Fruit fly (Drosophila melanogaster): Measurements from ENCODE around the gene Ugt36E1.

Gene Ugt36E1

dm6 chr2L:18839143-18839872 lies 12.7 kb downstream of the Ugt36E1 start, which contains the start of gene CG10600 (continued):
- TF ChIP-seq CG2120 (GFP tag; optimal IDR thresholded peaks at IDR 0.05), result peak; percentile 93
- TF ChIP-seq CG31365 (tag; optimal IDR thresholded peaks at IDR 0.05), result peak; percentile 67
- TF ChIP-seq ase (GFP tag; IDR thresholded peaks at IDR 0.05), result peak; percentile 59; the same call in 2 of the 3 replicates
- peak; percentile 54; the same call in 1 of the 3 replicates for TF ChIP-seq mld (GFP tag; IDR thresholded peaks at IDR 0.05; ENCODE audit: partially characterized antibody)
- TF ChIP-seq Dek (tag; optimal IDR thresholded peaks at IDR 0.05), result peak; percentile 80
- peak; percentile 54 for TF ChIP-seq nom (GFP tag; optimal IDR thresholded peaks at IDR 0.05)
- no peak for TF ChIP-seq CG8281 (tag; optimal IDR thresholded peaks at IDR 0.05)
- TF ChIP-seq knrl (GFP tag; IDR thresholded peaks at IDR 0.05; ENCODE audit: partially characterized antibody), result peak; percentile 85
- TF ChIP-seq slp2 (GFP tag; optimal IDR thresholded peaks at IDR 0.05), result peak; percentile 63
- TF ChIP-seq ham (GFP tag; IDR thresholded peaks at IDR 0.05), result no peak
- peak; percentile 88 for TF ChIP-seq caup (GFP tag; optimal IDR thresholded peaks at IDR 0.05; ENCODE audit: severe bottlenecking)
- peak; percentile 16; the same call in 1 of the 2 replicates for TF ChIP-seq CG7372 (GFP tag; IDR thresholded peaks at IDR 0.05)
- peak; percentile 70 for TF ChIP-seq luna (GFP tag; optimal IDR thresholded peaks at IDR 0.05)
- peak; percentile 77 for TF ChIP-seq az2 (GFP tag; optimal IDR thresholded peaks at IDR 0.05)
- no peak for TF ChIP-seq Blimp-1 (GFP tag; optimal IDR thresholded peaks at IDR 0.05)
- no peak for TF ChIP-seq salm (tag; optimal IDR thresholded peaks at IDR 0.05)
- TF ChIP-seq CG14860 (GFP tag; IDR thresholded peaks at IDR 0.05; ENCODE audit: partially characterized antibody), result peak; percentile 76
- peak; percentile 84 for TF ChIP-seq Atf3 (GFP tag; optimal IDR thresholded peaks at IDR 0.05)
- no peak for TF ChIP-seq Asciz (GFP tag; optimal IDR thresholded peaks at IDR 0.05)
- peak; percentile 55 for TF ChIP-seq kni (GFP tag; optimal IDR thresholded peaks at IDR 0.05)
- TF ChIP-seq pan (optimal IDR thresholded peaks at IDR 0.05), result no peak
- peak in 1 of 2 experiments; percentile 74 for TF ChIP-seq pan (GFP tag; optimal IDR thresholded peaks at IDR 0.05 in 1 of 2, IDR thresholded peaks at IDR 0.05 in 1 of 2)
- TF ChIP-seq Xbp1 (GFP tag; optimal IDR thresholded peaks at IDR 0.05), result peak; percentile 89
- TF ChIP-seq cwo (GFP tag; optimal IDR thresholded peaks at IDR 0.05), result peak; percentile 65
- TF ChIP-seq ab (GFP tag; optimal IDR thresholded peaks at IDR 0.05), result no peak
- TF ChIP-seq usp (GFP tag; optimal IDR thresholded peaks at IDR 0.05), result no peak
- TF ChIP-seq onecut (GFP tag; IDR thresholded peaks at IDR 0.05), result peak; percentile 91
- peak; percentile 86 for TF ChIP-seq dm (GFP tag; optimal IDR thresholded peaks at IDR 0.05)
- TF ChIP-seq Atf6 (GFP tag; IDR thresholded peaks at IDR 0.05), result peak; percentile 59; the same call in 1 of the 2 replicates
- TF ChIP-seq Dip3 (GFP tag; optimal IDR thresholded peaks at IDR 0.05), result peak; percentile 91
- TF ChIP-seq CG4707 (GFP tag; optimal IDR thresholded peaks at IDR 0.05), result peak; percentile 47
- TF ChIP-seq CG8089 (GFP tag; optimal IDR thresholded peaks at IDR 0.05), result peak; percentile 71
- peak; percentile 64 for TF ChIP-seq CG16863 (GFP tag; optimal IDR thresholded peaks at IDR 0.05)
- TF ChIP-seq CG7839 (tag; optimal IDR thresholded peaks at IDR 0.05), result peak; percentile 76
- no peak for TF ChIP-seq eve (GFP tag; optimal IDR thresholded peaks at IDR 0.05)
- TF ChIP-seq esg (GFP tag; conservative IDR thresholded peaks at IDR 0.05), result no peak
- no peak for TF ChIP-seq tio (GFP tag; optimal IDR thresholded peaks at IDR 0.05)
- TF ChIP-seq disco-r (GFP tag; optimal IDR thresholded peaks at IDR 0.05), result peak; percentile 66
- peak; percentile 86 for TF ChIP-seq CG32532 (GFP tag; IDR thresholded peaks at IDR 0.05)
- TF ChIP-seq otp (GFP tag; IDR thresholded peaks at IDR 0.05), result peak; percentile 75; the same call in 2 of the 3 replicates
- TF ChIP-seq stc (GFP tag; IDR thresholded peaks at IDR 0.05), result peak; percentile 47; the same call in 1 of the 2 replicates
- peak; percentile 86 for TF ChIP-seq CG2116 (GFP tag; optimal IDR thresholded peaks at IDR 0.05)
- peak; percentile 53 for TF ChIP-seq Usf (GFP tag; optimal IDR thresholded peaks at IDR 0.05)
- TF ChIP-seq Sry-δ (GFP tag; optimal IDR thresholded peaks at IDR 0.05), result peak; percentile 83
- TF ChIP-seq CG1602 (GFP tag; optimal IDR thresholded peaks at IDR 0.05), result peak; percentile 75
- TF ChIP-seq CG15011 (GFP tag; optimal IDR thresholded peaks at IDR 0.05), result no peak
- no peak for TF ChIP-seq Trl (optimal IDR thresholded peaks at IDR 0.05)
- peak; percentile 90 for TF ChIP-seq Trl (GFP tag; optimal IDR thresholded peaks at IDR 0.05)
- peak; percentile 58 for TF ChIP-seq vnd (GFP tag; IDR thresholded peaks at IDR 0.05; ENCODE audit: partially characterized antibody)
